Worm (Caenorhabditis elegans) whole organism, L3 larva: Measurements from ENCODE around the gene R102.11.

ENCODE experiments used
- daf-12 ChIP-seq: fragments of 150-350 bp; optimal IDR thresholded peaks from 2 replicates; lab custom pipeline; 2014; ENCODE audit warnings: missing biosample characterization, missing genetic modification reagents, missing genetic modification characterization
- fos-1 ChIP-seq: fragments of 150-350 bp; optimal IDR thresholded peaks from 2 replicates; lab custom pipeline; 2014; ENCODE audit warnings: missing biosample characterization, missing genetic modification characterization
- mdl-1 ChIP-seq: fragments of 150-350 bp; optimal IDR thresholded peaks from 2 replicates; lab custom pipeline; 2014; ENCODE audit warnings: missing biosample characterization, missing genetic modification characterization

- TF ChIP-seq mdl-1 (tag; lab: Kevin White, UChicago) (peak; percentile 29), fos-1 (tag; lab: Kevin White, UChicago) (no peak), daf-12 (tag; lab: Kevin White, UChicago) (no peak)
Observed at ce11 chrIV:10682155-10682749, 17.3 kb downstream of the R102.11 start, which contains the start of gene fmo-2.
